Worm (Caenorhabditis elegans) whole organism, L4 larva: ENCODE data around the gene C49C8.8.

Experiments
- F10B5.3 ChIP-seq: sonication (generic microtip); optimal IDR thresholded peaks from 2 replicates; lab custom pipeline; 2016; ENCODE audit warnings: mild to moderate bottlenecking, missing genetic modification characterization, missing compliant biosample characterization
- F49E8.2 ChIP-seq: sonication (generic microtip); optimal IDR thresholded peaks from 2 replicates; lab custom pipeline; 2016; ENCODE audit warnings: missing compliant biosample characterization, mild to moderate bottlenecking, missing genetic modification characterization, borderline replicate concordance
- T26A8.4 ChIP-seq: fragments of 200-800 bp; sonication (Bioruptor generic); IDR thresholded peaks from 2 replicates; pipeline ENCODE4 v1.3.6; 2022; ENCODE audit warnings: missing genetic modification characterization, missing compliant biosample characterization
- Y48G9A.11 ChIP-seq: fragments of 200-800 bp; sonication (Bioruptor generic); IDR thresholded peaks from 2 replicates; pipeline ENCODE4 v1.3.6; 2022; ENCODE audit warnings: missing genetic modification reagents, missing genetic modification characterization, missing compliant biosample characterization
- ZK337.2 ChIP-seq: fragments of 200-800 bp; sonication (Bioruptor generic); IDR thresholded peaks from 2 replicates; pipeline ENCODE4 v1.3.6; 2022; ENCODE audit warnings: missing genetic modification reagents, missing genetic modification characterization, missing compliant biosample characterization
- aha-1 ChIP-seq: fragments of 150-350 bp; peaks from one replicate; lab custom pipeline; 2014; ENCODE audit warnings: missing biosample characterization, missing genetic modification characterization
- attf-4 ChIP-seq: sonication (generic microtip); optimal IDR thresholded peaks from 3 replicates; lab custom pipeline; 2017; ENCODE audit warnings: missing biosample characterization, missing genetic modification characterization
- ceh-44 ChIP-seq: fragments of 200-800 bp; sonication (Bioruptor generic); IDR thresholded peaks from 2 replicates; pipeline ENCODE4 v1.3.6; 2022; ENCODE audit warnings: missing genetic modification reagents, missing genetic modification characterization, missing compliant biosample characterization
- ces-1 ChIP-seq: fragments of 150-350 bp; sonication (generic microtip); optimal IDR thresholded peaks from 4 replicates; lab custom pipeline; 2014; ENCODE audit warnings: missing biosample characterization, missing genetic modification reagents, missing genetic modification characterization
- cey-2 ChIP-seq: sonication (generic microtip); optimal IDR thresholded peaks from 3 replicates; lab custom pipeline; 2017; ENCODE audit warnings: missing genetic modification characterization, mild to moderate bottlenecking, missing compliant biosample characterization, antibody characterized with exemption, borderline replicate concordance; ENCODE audit not compliant: insufficient read depth
- daf-8 ChIP-seq: fragments of 200-800 bp; sonication (Bioruptor generic); IDR thresholded peaks from 2 replicates; pipeline ENCODE4 v1.3.6; 2022; ENCODE audit warnings: missing genetic modification characterization, missing compliant biosample characterization
- dpl-1 ChIP-seq: fragments of 150-350 bp; optimal IDR thresholded peaks from 2 replicates; lab custom pipeline; 2014; ENCODE audit warnings: missing biosample characterization, missing genetic modification reagents, missing genetic modification characterization
- fkh-10 ChIP-seq: fragments of 150-350 bp; optimal IDR thresholded peaks from 2 replicates; lab custom pipeline; 2014; ENCODE audit warnings: missing biosample characterization, missing genetic modification reagents, missing genetic modification characterization
- fos-1 ChIP-seq: fragments of 150-350 bp; optimal IDR thresholded peaks from 2 replicates; lab custom pipeline; 2014; ENCODE audit warnings: missing biosample characterization, missing genetic modification characterization
- hmg-1.1 ChIP-seq: fragments of 200-800 bp; sonication (Bioruptor generic); IDR thresholded peaks from 2 replicates; pipeline ENCODE4 v1.3.6; 2022; ENCODE audit warnings: missing genetic modification reagents, missing genetic modification characterization, missing compliant biosample characterization
- lin-1 ChIP-seq: fragments of 200-800 bp; sonication (Bioruptor generic); IDR thresholded peaks from 2 replicates; pipeline ENCODE4 v1.3.6; 2022; ENCODE audit warnings: missing genetic modification reagents, missing genetic modification characterization, missing compliant biosample characterization
- lin-13 ChIP-seq: fragments of 150-350 bp; optimal IDR thresholded peaks from 2 replicates; lab custom pipeline; 2014; ENCODE audit warnings: missing biosample characterization, missing genetic modification reagents, missing genetic modification characterization
- lin-15B ChIP-seq: fragments of 150-350 bp; sonication (generic microtip); optimal IDR thresholded peaks from 3 replicates; lab custom pipeline; 2014; ENCODE audit warnings: missing biosample characterization, missing genetic modification characterization
- lin-29 ChIP-seq: fragments of 200-800 bp; sonication (Bioruptor generic); IDR thresholded peaks from 2 replicates; pipeline ENCODE4 v1.3.6; 2022; ENCODE audit warnings: missing genetic modification reagents, missing genetic modification characterization, missing compliant biosample characterization
- lin-38 ChIP-seq: fragments of 200-800 bp; sonication (Bioruptor generic); IDR thresholded peaks from 2 replicates; pipeline ENCODE4 v1.3.6; 2022; ENCODE audit warnings: missing genetic modification reagents, missing genetic modification characterization, missing compliant biosample characterization
- nhr-10 ChIP-seq: fragments of 150-350 bp; optimal IDR thresholded peaks from 2 replicates; lab custom pipeline; 2014; ENCODE audit warnings: missing biosample characterization, missing genetic modification characterization
- nhr-11 ChIP-seq: fragments of 150-350 bp; optimal IDR thresholded peaks from 2 replicates; lab custom pipeline; 2014; ENCODE audit warnings: missing biosample characterization, missing genetic modification characterization
- nhr-237 ChIP-seq: sonication (generic microtip); optimal IDR thresholded peaks from 2 replicates; lab custom pipeline; 2017; ENCODE audit warnings: missing biosample characterization, missing genetic modification characterization
- nhr-41 ChIP-seq: fragments of 200-800 bp; sonication (Bioruptor generic); IDR thresholded peaks from 2 replicates; pipeline ENCODE4 v1.3.6; 2022; ENCODE audit warnings: missing genetic modification reagents, missing genetic modification characterization, missing compliant biosample characterization
- nhr-48 ChIP-seq: sonication (generic microtip); optimal IDR thresholded peaks from 2 replicates; lab custom pipeline; 2016; ENCODE audit warnings: mild to moderate bottlenecking, missing genetic modification characterization, missing compliant biosample characterization
- nhr-76 ChIP-seq: fragments of 150-350 bp; optimal IDR thresholded peaks from 2 replicates; lab custom pipeline; 2014; ENCODE audit warnings: missing biosample characterization, missing genetic modification characterization
- pqm-1 ChIP-seq: sonication (generic microtip); optimal IDR thresholded peaks from 2 replicates; lab custom pipeline; 2017; ENCODE audit warnings: missing biosample characterization, missing genetic modification characterization
- sdz-12 ChIP-seq: fragments of 200-800 bp; sonication (Bioruptor generic); optimal IDR thresholded peaks from 2 replicates; lab custom pipeline; 2018; ENCODE audit warnings: mild to moderate bottlenecking, missing genetic modification characterization, missing compliant biosample characterization
- skn-1 ChIP-seq: fragments of 150-350 bp; optimal IDR thresholded peaks from 2 replicates; lab custom pipeline; 2014; ENCODE audit warnings: missing biosample characterization, missing genetic modification characterization
- spr-1 ChIP-seq: sonication (generic microtip); optimal IDR thresholded peaks from 2 replicates; lab custom pipeline; 2016; ENCODE audit warnings: mild to moderate bottlenecking, missing genetic modification characterization, missing compliant biosample characterization
- tag-97 ChIP-seq: fragments of 200-800 bp; sonication (Bioruptor generic); IDR thresholded peaks from 2 replicates; pipeline ENCODE4 v1.3.6; 2022; ENCODE audit warnings: missing genetic modification characterization, missing compliant biosample characterization
- tra-1 ChIP-seq: fragments of 200-800 bp; sonication (Bioruptor generic); IDR thresholded peaks from 2 replicates; pipeline ENCODE4 v1.3.6; 2022; ENCODE audit warnings: missing genetic modification reagents, missing genetic modification characterization, missing compliant biosample characterization
- unc-130 ChIP-seq: sonication (generic microtip); optimal IDR thresholded peaks from 2 replicates; lab custom pipeline; 2016; ENCODE audit warnings: missing genetic modification reagents, missing genetic modification characterization, missing compliant biosample characterization
- unc-62 ChIP-seq, 3 experiments: fragments of 150-350 bp in 1 of 3; sonication (generic microtip); optimal IDR thresholded peaks in 2 of 3; peaks in 1 of 3; 1 replicate in 1 of 3; 2 replicates in 2 of 3; lab custom pipeline; 2014 to 2017; ENCODE audit warnings: missing biosample characterization in 3 of 3, missing genetic modification characterization in 3 of 3, missing genetic modification reagents in 3 of 3, missing genotype in 1 of 3
- zag-1 ChIP-seq: fragments of 150-350 bp; optimal IDR thresholded peaks from 2 replicates; lab custom pipeline; 2014; ENCODE audit warnings: missing biosample characterization, missing genetic modification characterization
- zfp-3 ChIP-seq: fragments of 200-800 bp; sonication (Bioruptor generic); conservative IDR thresholded peaks from 2 replicates; pipeline ENCODE4 v1.3.6; 2022; ENCODE audit warnings: missing genetic modification reagents, missing genetic modification characterization, missing compliant biosample characterization
- zip-11 ChIP-seq: fragments of 200-800 bp; sonication (Bioruptor generic); IDR thresholded peaks from 2 replicates; pipeline ENCODE4 v1.3.6; 2022; ENCODE audit warnings: missing genetic modification characterization, missing compliant biosample characterization
- ztf-11 ChIP-seq: fragments of 150-350 bp; optimal IDR thresholded peaks from 2 replicates; lab custom pipeline; 2014; ENCODE audit warnings: missing biosample characterization, missing genetic modification characterization

C49C8.8 gene

ce11 chrIV:8614680-8615079 is 37.3 kb upstream of the C49C8.8 start, which contains the start of gene cyp-33E3 (continued):
- TF ChIP-seq cey-2 (tag; lab: Kevin White, UChicago) (no peak), zip-11 (GFP tag; lab: Robert Waterston, UW) (no peak), nhr-237 (no peak), spr-1 (tag; lab: Kevin White, UChicago) (no peak), Y48G9A.11 (GFP tag; lab: Robert Waterston, UW) (no peak), fos-1 (tag; lab: Kevin White, UChicago) (no peak), ztf-11 (no peak), attf-4 (tag; lab: Kevin White, UChicago) (no peak), nhr-11 (no peak), ZK337.2 (no peak), pqm-1 (tag; lab: Kevin White, UChicago) (peak; percentile 14), nhr-41 (GFP tag; lab: Robert Waterston, UW) (no peak), skn-1 (tag; lab: Kevin White, UChicago) (no peak), fkh-10 (no peak), zfp-3 (no peak), tag-97 (GFP tag; lab: Robert Waterston, UW) (no peak)

- TF ChIP-seq unc-62 (GFP tag; optimal IDR thresholded peaks at IDR 0.05 in 1 of 2; lab: Kevin White, UChicago) (peak in 1 of 2 experiments; percentile 91), unc-62 (tag; optimal IDR thresholded peaks at IDR 0.05; lab: Kevin White, UChicago) (no peak), nhr-76 (tag; lab: Kevin White, UChicago) (no peak), zag-1 (no peak), aha-1 (peak; percentile 13), nhr-48 (tag; lab: Kevin White, UChicago) (no peak), nhr-41 (GFP tag; lab: Robert Waterston, UW) (no peak)
Observed at ce11 chrIV:8615314-8615713, 36.6 kb upstream of the C49C8.8 start.

DNA sequence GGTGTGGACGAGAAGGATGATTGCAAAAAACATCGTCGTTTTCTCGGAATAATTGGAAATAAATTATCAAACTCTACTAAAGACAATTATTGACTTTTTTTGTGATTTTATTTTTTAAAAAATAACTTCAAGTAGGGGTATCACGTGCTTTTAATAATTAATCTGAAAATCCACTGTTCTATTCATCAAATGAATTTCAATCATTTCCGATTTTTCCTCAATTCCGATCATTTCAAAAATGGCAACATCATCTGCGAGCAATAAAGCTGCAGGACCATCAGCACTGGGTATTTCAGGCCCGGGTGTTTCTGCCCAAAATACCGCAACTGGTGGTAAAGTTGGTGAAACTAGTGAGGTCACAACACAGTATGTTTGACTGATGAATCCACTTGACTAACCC is 34.9 kb upstream of the C49C8.8 start, which contains the start of the genes F42A9.7 and F42A9.3:
TSS of gene F42A9.7 (minus strand) at position 101 of the 400 bp plus-strand sequence.
TSS of gene F42A9.3 (plus strand) at position 214 of the 400 bp plus-strand sequence.
- TF ChIP-seq lin-1 (GFP tag; lab: Robert Waterston, UW) (no peak), lin-15B (no peak), nhr-10 (tag; lab: Kevin White, UChicago) (no peak), daf-8 (GFP tag; lab: Robert Waterston, UW) (no peak), T26A8.4 (GFP tag; lab: Robert Waterston, UW) (no peak), lin-29 (no peak), sdz-12 (GFP tag; lab: Kevin White, UChicago) (no peak), F10B5.3 (tag; lab: Kevin White, UChicago) (no peak), dpl-1 (no peak), ceh-44 (no peak), nhr-237 (no peak), F49E8.2 (tag; lab: Kevin White, UChicago) (no peak), unc-130 (GFP tag; lab: Kevin White, UChicago) (no peak), hmg-1.1 (GFP tag; lab: Robert Waterston, UW) (no peak), zfp-3 (no peak), lin-13 (no peak), zag-1 (no peak), tra-1 (GFP tag; lab: Robert Waterston, UW) (no peak), ces-1 (no peak)

DNA sequence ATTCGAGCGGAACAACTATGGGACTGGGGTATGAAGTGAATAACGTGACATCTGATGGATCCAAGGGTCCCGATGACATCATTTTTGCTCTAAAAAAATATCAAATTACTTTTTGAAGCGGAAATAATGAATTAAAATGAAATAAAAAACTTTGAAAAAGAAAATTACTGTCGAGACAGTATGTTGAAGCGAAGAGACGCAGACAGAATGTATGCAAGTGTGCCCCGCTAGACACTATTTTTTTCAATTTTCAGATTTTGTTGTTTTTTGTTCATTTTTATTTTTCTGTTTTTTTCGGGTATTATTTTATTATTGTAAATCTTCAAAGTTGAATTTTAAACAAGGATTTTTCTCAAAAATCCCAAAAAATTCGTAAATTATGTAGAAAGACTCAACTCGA is 33.2 kb upstream of the C49C8.8 start, which contains the start of gene F42A9.8:
TSS of gene F42A9.8 (minus strand) at position 88 of the 400 bp plus-strand sequence.
- TF ChIP-seq nhr-10 (tag; lab: Kevin White, UChicago), result no peak
- peak; percentile 56 for TF ChIP-seq lin-38 (GFP tag; lab: Robert Waterston, UW)
